Worm (Caenorhabditis elegans) whole organism, late embryonic: ENCODE results near the gene T14B4.5.

Experiments used
- C08G9.2 ChIP-seq: sonication (generic microtip); optimal IDR thresholded peaks from 2 replicates; lab custom pipeline; 2016; ENCODE audit warnings: mild to moderate bottlenecking, missing genetic modification characterization, moderate library complexity, missing compliant biosample characterization
- C38D4.7 ChIP-seq: fragments of 200-800 bp; sonication (Bioruptor generic); optimal IDR thresholded peaks from 2 replicates; lab custom pipeline; 2018; ENCODE audit warnings: mild to moderate bottlenecking, missing genetic modification characterization, moderate library complexity, missing compliant biosample characterization
- F13H6.1 ChIP-seq: sonication (generic microtip); optimal IDR thresholded peaks from 2 replicates; lab custom pipeline; 2016; ENCODE audit warnings: missing genetic modification characterization, missing compliant biosample characterization
- T23F11.4 ChIP-seq: fragments of 200-800 bp; sonication (Bioruptor generic); optimal IDR thresholded peaks from 2 replicates; lab custom pipeline; 2018; ENCODE audit warnings: mild to moderate bottlenecking, missing genetic modification characterization, missing compliant biosample characterization
- Y22D7AL.16 ChIP-seq: sonication (generic microtip); optimal IDR thresholded peaks from 2 replicates; lab custom pipeline; 2016; ENCODE audit warnings: missing genetic modification characterization, missing compliant biosample characterization
- ahr-1 ChIP-seq: sonication (generic microtip); optimal IDR thresholded peaks from 2 replicates; lab custom pipeline; 2016; ENCODE audit warnings: missing genetic modification characterization, missing compliant biosample characterization
- ama-1 ChIP-seq: fragments of 150-350 bp; optimal IDR thresholded peaks from 2 replicates; lab custom pipeline; 2014
- ceh-2 ChIP-seq: sonication (generic microtip); optimal IDR thresholded peaks from 2 replicates; lab custom pipeline; 2016; ENCODE audit warnings: missing genotype, missing genetic modification characterization, missing compliant biosample characterization
- ceh-22 ChIP-seq: sonication (generic microtip); optimal IDR thresholded peaks from 2 replicates; lab custom pipeline; 2017; ENCODE audit warnings: missing biosample characterization, missing genetic modification characterization
- ceh-24 ChIP-seq: sonication (generic microtip); optimal IDR thresholded peaks from 2 replicates; lab custom pipeline; 2016; ENCODE audit warnings: mild to moderate bottlenecking, missing genetic modification characterization, missing compliant biosample characterization
- ceh-31 ChIP-seq: sonication (generic microtip); optimal IDR thresholded peaks from 2 replicates; lab custom pipeline; 2016; ENCODE audit warnings: missing genetic modification characterization, missing compliant biosample characterization
- ceh-6 ChIP-seq: fragments of 200-800 bp; sonication (Bioruptor generic); optimal IDR thresholded peaks from 2 replicates; lab custom pipeline; 2018; ENCODE audit warnings: mild to moderate bottlenecking, missing genetic modification characterization, missing compliant biosample characterization
- ceh-9 ChIP-seq: sonication (generic microtip); optimal IDR thresholded peaks from 2 replicates; lab custom pipeline; 2016; ENCODE audit warnings: mild to moderate bottlenecking, missing genetic modification characterization, inconsistent platforms, missing compliant biosample characterization
- che-1 ChIP-seq: sonication (generic microtip); optimal IDR thresholded peaks from 2 replicates; lab custom pipeline; 2016; ENCODE audit warnings: mild to moderate bottlenecking, missing genetic modification characterization, missing compliant biosample characterization
- dmd-4 ChIP-seq: sonication (generic microtip); optimal IDR thresholded peaks from 2 replicates; lab custom pipeline; 2016; ENCODE audit warnings: borderline replicate concordance, missing genetic modification characterization, missing compliant biosample characterization
- dve-1 ChIP-seq: sonication (generic microtip); optimal IDR thresholded peaks from 2 replicates; lab custom pipeline; 2017; ENCODE audit warnings: antibody characterized with exemption, mild to moderate bottlenecking, missing genetic modification characterization, missing compliant biosample characterization
- ets-4 ChIP-seq: sonication (generic microtip); optimal IDR thresholded peaks from 2 replicates; lab custom pipeline; 2016; ENCODE audit warnings: missing genetic modification characterization, missing compliant biosample characterization
- fkh-10 ChIP-seq: fragments of 150-350 bp; optimal IDR thresholded peaks from 2 replicates; lab custom pipeline; 2014; ENCODE audit warnings: missing biosample characterization, missing genetic modification reagents, missing genetic modification characterization
- fkh-6 ChIP-seq: sonication (generic microtip); optimal IDR thresholded peaks from 2 replicates; lab custom pipeline; 2016; ENCODE audit warnings: missing genetic modification characterization, missing compliant biosample characterization
- gmeb-2 ChIP-seq: sonication (generic microtip); optimal IDR thresholded peaks from 2 replicates; lab custom pipeline; 2016; ENCODE audit warnings: missing genetic modification characterization, inconsistent platforms, missing compliant biosample characterization
- hlh-13 ChIP-seq: fragments of 200-800 bp; sonication (Bioruptor generic); optimal IDR thresholded peaks from 2 replicates; lab custom pipeline; 2018; ENCODE audit warnings: mild to moderate bottlenecking, missing genetic modification characterization, missing compliant biosample characterization
- hlh-15 ChIP-seq: sonication (generic microtip); optimal IDR thresholded peaks from 2 replicates; lab custom pipeline; 2016; ENCODE audit warnings: missing genetic modification characterization, missing compliant biosample characterization
- madf-2 ChIP-seq: sonication (generic microtip); optimal IDR thresholded peaks from 2 replicates; lab custom pipeline; 2017; ENCODE audit warnings: missing genetic modification characterization, missing compliant biosample characterization
- nhr-232 ChIP-seq: sonication (generic microtip); optimal IDR thresholded peaks from 2 replicates; lab custom pipeline; 2016; ENCODE audit warnings: missing genetic modification characterization, missing compliant biosample characterization
- odd-2 ChIP-seq: sonication (generic microtip); optimal IDR thresholded peaks from 2 replicates; lab custom pipeline; 2017; ENCODE audit warnings: antibody characterized with exemption, mild to moderate bottlenecking, missing genetic modification characterization, missing compliant biosample characterization
- pat-9 ChIP-seq: fragments of 200-800 bp; sonication (Bioruptor generic); optimal IDR thresholded peaks from 2 replicates; lab custom pipeline; 2018; ENCODE audit warnings: mild to moderate bottlenecking, missing genetic modification characterization, moderate library complexity, missing compliant biosample characterization
- pax-1 ChIP-seq: fragments of 150-350 bp; optimal IDR thresholded peaks from 2 replicates; lab custom pipeline; 2014; ENCODE audit warnings: missing biosample characterization, missing genetic modification characterization
- pha-2 ChIP-seq: sonication (generic microtip); optimal IDR thresholded peaks from 2 replicates; lab custom pipeline; 2017; ENCODE audit warnings: mild to moderate bottlenecking, missing genetic modification characterization, missing compliant biosample characterization
- pha-4 ChIP-seq: fragments of 150-350 bp; optimal IDR thresholded peaks from 2 replicates; lab custom pipeline; 2018; ENCODE audit warnings: missing biosample characterization, missing genetic modification reagents, missing genetic modification characterization
- pqm-1 ChIP-seq: sonication (generic microtip); optimal IDR thresholded peaks from 2 replicates; lab custom pipeline; 2016; ENCODE audit warnings: missing genetic modification characterization, missing compliant biosample characterization
- rnt-1 ChIP-seq: sonication (generic microtip); optimal IDR thresholded peaks from 2 replicates; lab custom pipeline; 2016; ENCODE audit warnings: missing genetic modification characterization, missing compliant biosample characterization
- sox-2 ChIP-seq: fragments of 200-800 bp; sonication (Bioruptor generic); IDR thresholded peaks from 2 replicates; pipeline ENCODE4 v1.3.6; 2022; ENCODE audit warnings: missing genetic modification reagents, missing genetic modification characterization, missing compliant biosample characterization
- sox-4 ChIP-seq: sonication (generic microtip); optimal IDR thresholded peaks from 2 replicates; lab custom pipeline; 2017; ENCODE audit warnings: mild to moderate bottlenecking, missing genetic modification characterization, inconsistent platforms, missing compliant biosample characterization
- syd-9 ChIP-seq: sonication (generic microtip); optimal IDR thresholded peaks from 2 replicates; lab custom pipeline; 2016; ENCODE audit warnings: mild to moderate bottlenecking, missing genetic modification characterization, moderate library complexity, missing compliant biosample characterization
- tbx-7 ChIP-seq: sonication (generic microtip); optimal IDR thresholded peaks from 2 replicates; lab custom pipeline; 2016; ENCODE audit warnings: missing genotype, missing genetic modification characterization, missing compliant biosample characterization
- unc-55 ChIP-seq: sonication (generic microtip); optimal IDR thresholded peaks from 2 replicates; lab custom pipeline; 2017; ENCODE audit warnings: missing biosample characterization, missing genetic modification reagents, missing genetic modification characterization
- unc-86 ChIP-seq: sonication (generic microtip); optimal IDR thresholded peaks from 2 replicates; lab custom pipeline; 2016; ENCODE audit warnings: missing genetic modification characterization, missing compliant biosample characterization
- ztf-16 ChIP-seq: sonication (generic microtip); optimal IDR thresholded peaks from 2 replicates; lab custom pipeline; 2017; ENCODE audit warnings: missing genetic modification characterization, missing compliant biosample characterization

The T14B4.5 gene

ce11 chrII:6752850-6753249 is 36.2 kb downstream of the T14B4.5 start, which contains the start of gene F41G3.21:
Gene F41G3.21, minus strand, starts transcription at chrII:6752950.
- TF ChIP-seq ahr-1 (tag; lab: Kevin White, UChicago) (no peak), F13H6.1 (tag; lab: Kevin White, UChicago) (no peak), che-1 (tag; lab: Kevin White, UChicago) (no peak), unc-55 (GFP tag; lab: Kevin White, UChicago) (no peak), dve-1 (no peak), fkh-10 (no peak), rnt-1 (no peak), T23F11.4 (GFP tag; lab: Kevin White, UChicago) (no peak), madf-2 (tag; lab: Kevin White, UChicago) (no peak), ama-1 (lab: Kevin White, UChicago) (no peak), Y22D7AL.16 (tag; lab: Kevin White, UChicago) (no peak), ceh-22 (tag; lab: Kevin White, UChicago) (no peak)

- TF ChIP-seq sox-4 (tag; lab: Kevin White, UChicago) (no peak), ets-4 (tag; lab: Kevin White, UChicago) (no peak), dve-1 (no peak), Y22D7AL.16 (tag; lab: Kevin White, UChicago) (no peak), hlh-13 (GFP tag; lab: Kevin White, UChicago) (no peak), ztf-16 (tag; lab: Kevin White, UChicago) (no peak), unc-55 (GFP tag; lab: Kevin White, UChicago) (no peak), pha-4 (no peak), gmeb-2 (tag; lab: Kevin White, UChicago) (no peak), hlh-15 (tag; lab: Kevin White, UChicago) (no peak), rnt-1 (no peak), C38D4.7 (GFP tag; lab: Kevin White, UChicago) (no peak), pha-2 (tag; lab: Kevin White, UChicago) (no peak), syd-9 (tag; lab: Kevin White, UChicago) (no peak)
Observed at ce11 chrII:6754671-6755224, 38.1 kb downstream of the T14B4.5 start, which contains the start of the genes srx-95 and fis-1. Gene srx-95, minus strand, starts transcription at chrII:6754771. Gene fis-1, plus strand, starts transcription at chrII:6755174.

ce11 chrII:6756232-6756631 is 39.6 kb downstream of the T14B4.5 start, which contains the start of gene F41G3.3:
Gene F41G3.3, plus strand, starts transcription at chrII:6756532.
- TF ChIP-seq fkh-6 (tag; lab: Kevin White, UChicago) = no peak
- no peak for TF ChIP-seq dmd-4 (tag; lab: Kevin White, UChicago)
- no peak for TF ChIP-seq sox-2 (GFP tag; lab: Robert Waterston, UW)
- TF ChIP-seq ceh-24 (tag; lab: Kevin White, UChicago) = no peak
- TF ChIP-seq nhr-232 (tag; lab: Kevin White, UChicago) = no peak
- TF ChIP-seq sox-4 (tag; lab: Kevin White, UChicago) = no peak
- TF ChIP-seq ceh-31 (tag; lab: Kevin White, UChicago) = no peak
- TF ChIP-seq ceh-6 (GFP tag; lab: Kevin White, UChicago) = no peak
- TF ChIP-seq pat-9 (tag; lab: Kevin White, UChicago) = no peak
- no peak for TF ChIP-seq pqm-1 (tag; lab: Kevin White, UChicago)
- no peak for TF ChIP-seq tbx-7 (tag; lab: Kevin White, UChicago)
- no peak for TF ChIP-seq ceh-2

ce11 chrII:6764734-6765133 is 48.1 kb downstream of the T14B4.5 start, which contains the start of gene nlp-50:
Gene nlp-50, plus strand, starts transcription at chrII:6765034.
- TF ChIP-seq pha-2 (tag; lab: Kevin White, UChicago) = no peak
- no peak for TF ChIP-seq dmd-4 (tag; lab: Kevin White, UChicago)
- no peak for TF ChIP-seq unc-86 (tag; lab: Kevin White, UChicago)
- no peak for TF ChIP-seq odd-2 (tag; lab: Kevin White, UChicago)
- TF ChIP-seq ceh-24 (tag; lab: Kevin White, UChicago) = no peak
- no peak for TF ChIP-seq ceh-9 (tag; lab: Kevin White, UChicago)
- no peak for TF ChIP-seq ets-4 (tag; lab: Kevin White, UChicago)
- no peak for TF ChIP-seq C08G9.2 (tag; lab: Kevin White, UChicago)
- TF ChIP-seq pax-1 (tag; lab: Kevin White, UChicago) = no peak
- no peak for TF ChIP-seq rnt-1
- no peak for TF ChIP-seq unc-55 (GFP tag; lab: Kevin White, UChicago)
- TF ChIP-seq nhr-232 (tag; lab: Kevin White, UChicago) = no peak
- TF ChIP-seq, all 69 proteins: peak for 0
